Fruit fly (Drosophila melanogaster) whole organism, adult: ENCODE data around the gene Dnaaf5.

ENCODE experiments used
- CG11617 ChIP-seq: fragments of 200-800 bp; sonication (Bioruptor generic); optimal IDR thresholded peaks from 2 replicates; lab custom pipeline; 2017; ENCODE audit warnings: mild to moderate bottlenecking, missing biosample characterization, missing genetic modification reagents, missing genetic modification characterization
- CG5204 ChIP-seq: fragments of 200-800 bp; sonication (Bioruptor generic); optimal IDR thresholded peaks from 2 replicates; lab custom pipeline; 2016; ENCODE audit warnings: missing biosample characterization, missing genetic modification characterization
- cnc ChIP-seq, 2 experiments: fragments of >200 bp; optimal IDR thresholded peaks; 2 replicates each; lab custom pipeline; 2017

DNA sequence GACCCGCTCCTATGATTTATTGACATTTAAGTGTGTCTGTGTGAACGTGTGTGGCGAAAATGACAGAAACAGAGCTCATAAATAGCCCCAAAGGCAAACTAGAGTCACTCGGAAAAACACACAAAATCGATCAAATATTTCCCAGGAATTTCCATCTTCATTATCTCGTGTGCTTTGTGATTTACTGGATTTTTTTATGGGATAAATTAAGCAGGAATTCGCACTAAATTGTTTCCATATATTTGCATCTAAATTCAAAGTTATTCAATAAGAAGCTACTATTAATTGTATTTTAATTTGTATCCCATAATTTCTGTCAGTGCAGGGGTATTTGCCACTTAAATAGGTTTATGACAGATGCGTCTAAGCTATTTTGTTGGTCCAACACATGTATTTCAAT, 28.9 kb downstream of the Dnaaf5 start:
- no peak for TF ChIP-seq CG11617 (GFP tag; lab: Kevin White, UChicago)
- TF ChIP-seq cnc (optimal IDR thresholded peaks at IDR 0.05; lab: Kevin White, UChicago): no peak
- TF ChIP-seq CG5204: no peak
